Fruit fly (Drosophila melanogaster): ENCODE results near the gene CG3301.

The CG3301 gene

DNA sequence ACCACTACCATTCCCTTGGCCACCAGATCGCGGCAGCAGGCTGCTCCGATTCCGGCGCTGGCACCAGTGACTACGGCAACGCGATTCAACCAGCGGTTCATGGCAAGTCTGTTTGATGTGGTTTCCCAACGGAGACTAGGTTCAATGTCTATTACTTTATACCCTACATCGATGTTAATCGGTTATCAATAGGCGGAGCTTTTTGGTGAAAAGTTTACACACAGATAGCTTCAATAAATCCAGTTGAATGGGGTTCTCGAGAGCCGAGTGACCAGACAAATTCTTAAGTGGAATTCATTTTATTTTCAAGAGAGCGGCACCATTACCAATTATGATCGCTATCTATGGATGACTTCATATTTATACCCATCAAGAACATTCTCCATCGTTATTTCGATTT, at the start of gene CG3301:
Gene CG3301 (minus strand): TSS at position 139 of the 400 bp plus-strand sequence.
- TF ChIP-seq cnc (optimal IDR thresholded peaks at IDR 0.05), result peak in 1 of 2 experiments; percentile 56
- peak; percentile 56 for TF ChIP-seq CG12768 (GFP tag; optimal IDR thresholded peaks at IDR 0.05)
- TF ChIP-seq toe (GFP tag; optimal IDR thresholded peaks at IDR 0.05), result peak; percentile 19
- peak; percentile 62 for TF ChIP-seq CG33017 (tag; optimal IDR thresholded peaks at IDR 0.05)
- TF ChIP-seq ovo (GFP tag; optimal IDR thresholded peaks at IDR 0.05), result peak; percentile 2
- TF ChIP-seq Crg-1 (GFP tag; optimal IDR thresholded peaks at IDR 0.05), result no peak
- peak; percentile 2 for TF ChIP-seq Hr96 (GFP tag; optimal IDR thresholded peaks at IDR 0.05)
- TF ChIP-seq cic (GFP tag; optimal IDR thresholded peaks at IDR 0.05), result peak; percentile 79
- TF ChIP-seq CG11617 (GFP tag; optimal IDR thresholded peaks at IDR 0.05), result no peak

DNA sequence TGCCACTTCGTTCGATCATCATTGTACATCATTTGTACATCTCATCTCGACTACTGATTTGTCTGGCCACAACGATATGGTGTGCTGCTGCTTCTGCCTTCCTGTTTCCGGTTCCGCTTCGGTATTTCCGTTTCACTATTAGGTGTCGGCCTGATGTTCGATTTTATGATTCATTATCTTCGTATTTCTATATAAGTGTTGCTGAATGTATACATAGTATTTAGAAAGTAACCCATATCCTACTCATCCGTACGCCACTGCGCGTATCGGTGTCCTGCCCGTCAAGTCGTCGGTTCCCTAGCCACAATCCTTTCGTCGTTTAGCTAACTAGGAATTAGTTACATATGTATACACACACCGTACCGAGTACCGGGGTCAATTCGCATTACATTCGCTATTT, 43.1 kb upstream of the CG3301 start:
- TF ChIP-seq bab1 (GFP tag; optimal IDR thresholded peaks at IDR 0.05) (peak; percentile 11), Hr96 (GFP tag; optimal IDR thresholded peaks at IDR 0.05) (no peak)

DNA sequence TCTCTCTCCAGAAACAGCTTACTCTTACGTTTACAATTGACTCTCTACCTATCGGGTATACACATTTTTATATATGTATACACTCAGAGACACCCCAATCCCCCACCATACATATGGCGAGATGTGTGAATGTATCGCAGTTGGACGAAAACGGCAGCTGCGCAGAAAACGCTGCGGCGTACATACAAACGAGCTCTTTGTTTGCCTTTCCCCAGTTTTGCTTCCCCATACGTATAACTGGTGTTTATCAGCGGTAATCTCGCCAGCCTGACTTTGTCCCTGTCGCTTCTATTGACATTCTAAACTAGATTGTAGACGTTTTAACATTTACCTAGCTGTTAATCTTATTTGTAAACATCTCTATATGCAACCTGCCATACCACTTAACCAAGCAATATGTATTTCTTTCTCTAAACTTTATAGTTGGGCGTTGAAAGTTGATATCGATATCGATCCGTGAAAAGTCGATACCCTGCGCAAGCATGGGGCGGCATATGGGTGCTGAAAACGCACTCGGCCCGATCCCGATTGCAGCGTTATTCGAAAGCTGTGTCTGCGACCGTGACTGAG, 21.4 kb upstream of the CG3301 start:
- TF ChIP-seq Crg-1 (GFP tag; optimal IDR thresholded peaks at IDR 0.05) (peak; percentile 96), Clk (GFP tag; optimal IDR thresholded peaks at IDR 0.05) (peak; percentile 43), CG11617 (GFP tag; optimal IDR thresholded peaks at IDR 0.05) (peak; percentile 23), CG33017 (tag; optimal IDR thresholded peaks at IDR 0.05) (peak; percentile 82), pad (GFP tag; optimal IDR thresholded peaks at IDR 0.05) (peak; percentile 91), CG7101 (tag; optimal IDR thresholded peaks at IDR 0.05) (peak; percentile 88), toe (GFP tag; optimal IDR thresholded peaks at IDR 0.05) (peak; percentile 69), tj (GFP tag; optimal IDR thresholded peaks at IDR 0.05) (no peak), CG1620 (GFP tag; optimal IDR thresholded peaks at IDR 0.05) (peak; percentile 47), Hr96 (GFP tag; optimal IDR thresholded peaks at IDR 0.05) (peak; percentile 68), CG14711 (tag; optimal IDR thresholded peaks at IDR 0.05) (peak; percentile 56), cic (GFP tag; optimal IDR thresholded peaks at IDR 0.05) (peak; percentile 86), CG5204 (GFP tag; optimal IDR thresholded peaks at IDR 0.05) (peak; percentile 45), Mnt (GFP tag; optimal IDR thresholded peaks at IDR 0.05) (peak; percentile 52), kay (GFP tag; ENCODE audit: borderline replicate concordance) (peak; percentile 98), cnc (optimal IDR thresholded peaks at IDR 0.05) (no peak), CG12768 (GFP tag; optimal IDR thresholded peaks at IDR 0.05) (peak; percentile 66), CG7045 (GFP tag; optimal IDR thresholded peaks at IDR 0.05) (peak; percentile 80), bab1 (GFP tag; optimal IDR thresholded peaks at IDR 0.05) (no peak), ovo (GFP tag; optimal IDR thresholded peaks at IDR 0.05) (peak; percentile 88)

DNA sequence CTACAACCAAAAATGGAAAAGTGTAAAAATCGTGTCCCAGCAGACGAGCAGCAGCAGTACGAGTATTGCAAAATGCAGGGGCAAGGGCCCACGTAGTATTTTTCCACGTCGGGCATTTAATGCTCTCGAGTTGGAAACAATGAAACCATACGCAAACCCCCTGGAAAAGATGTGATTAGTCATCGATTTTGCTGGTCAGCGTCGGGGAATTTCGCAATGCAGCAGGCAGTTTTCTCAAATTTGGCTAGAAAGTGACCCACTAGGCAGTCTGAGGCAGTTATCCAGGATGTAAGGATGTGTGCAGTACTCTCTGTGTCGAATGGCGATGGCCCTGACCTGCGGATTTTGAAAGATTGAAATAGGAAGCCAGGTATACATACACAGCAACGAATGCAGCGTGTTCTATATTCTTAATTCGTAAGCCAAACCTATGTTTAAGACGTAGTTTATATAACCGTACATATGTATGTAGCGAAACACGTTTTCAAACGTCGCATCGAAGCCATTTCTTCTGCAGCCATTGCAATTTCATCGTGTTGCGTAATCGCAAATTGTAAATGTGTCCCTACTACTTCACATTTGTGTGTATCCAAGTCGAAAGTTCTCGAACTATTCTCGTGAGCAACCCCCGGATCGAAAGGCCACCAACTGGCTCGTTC, 20.8 kb upstream of the CG3301 start:
- TF ChIP-seq Clk (GFP tag; optimal IDR thresholded peaks at IDR 0.05) (peak; percentile 61), pad (GFP tag; optimal IDR thresholded peaks at IDR 0.05) (no peak), Hr96 (GFP tag; optimal IDR thresholded peaks at IDR 0.05) (peak; percentile 62), ovo (GFP tag; optimal IDR thresholded peaks at IDR 0.05) (peak; percentile 27), CG1620 (GFP tag; optimal IDR thresholded peaks at IDR 0.05) (peak; percentile 69), kay (GFP tag; ENCODE audit: borderline replicate concordance) (peak; percentile 93), tj (GFP tag; optimal IDR thresholded peaks at IDR 0.05) (peak; percentile 22), CG7045 (GFP tag; optimal IDR thresholded peaks at IDR 0.05) (no peak)

DNA sequence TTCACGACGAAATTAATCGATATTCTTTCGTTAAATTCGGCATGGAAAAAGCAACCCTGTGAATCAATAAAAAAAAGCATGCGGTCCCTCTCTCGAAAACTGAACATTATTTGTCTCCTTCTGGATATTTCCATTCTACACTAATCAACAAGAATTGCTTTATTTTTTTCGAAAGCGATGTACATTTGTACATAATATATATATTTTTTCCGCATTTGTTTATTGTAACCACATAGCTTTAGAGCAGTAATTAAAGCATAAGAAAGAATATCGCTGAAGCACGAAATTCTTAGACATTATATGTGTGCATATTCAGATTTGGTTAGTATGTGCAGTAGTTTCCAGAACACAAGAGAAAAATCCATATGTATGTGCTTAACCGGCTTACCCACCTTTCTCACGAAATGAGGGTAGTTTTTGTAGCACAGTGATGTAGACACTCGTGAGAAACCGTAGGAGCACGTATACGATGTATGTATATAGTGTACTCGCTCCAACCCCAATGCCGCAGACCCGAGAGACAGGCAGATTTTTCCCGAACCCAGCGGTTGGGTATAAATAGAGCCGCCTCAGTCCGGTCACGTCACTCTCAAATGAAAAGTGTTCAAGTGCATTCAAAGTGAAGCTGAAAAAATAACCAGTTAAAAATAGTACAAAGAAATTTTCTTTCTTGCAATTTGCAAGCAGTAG, 20.1 kb upstream of the CG3301 start:
- TF ChIP-seq Crg-1 (GFP tag; optimal IDR thresholded peaks at IDR 0.05) (peak; percentile 70), ovo (GFP tag; optimal IDR thresholded peaks at IDR 0.05) (peak; percentile 82), CG12768 (GFP tag; optimal IDR thresholded peaks at IDR 0.05) (peak; percentile 93), toe (GFP tag; optimal IDR thresholded peaks at IDR 0.05) (peak; percentile 78), CG7101 (tag; optimal IDR thresholded peaks at IDR 0.05) (peak; percentile 82), cic (GFP tag; optimal IDR thresholded peaks at IDR 0.05) (peak; percentile 45), bab1 (GFP tag; optimal IDR thresholded peaks at IDR 0.05) (peak; percentile 57), pad (GFP tag; optimal IDR thresholded peaks at IDR 0.05) (peak; percentile 84), Mnt (GFP tag; optimal IDR thresholded peaks at IDR 0.05) (peak; percentile 52), Hr96 (GFP tag; optimal IDR thresholded peaks at IDR 0.05) (peak; percentile 10), tj (GFP tag; optimal IDR thresholded peaks at IDR 0.05) (peak; percentile 37), CG1620 (GFP tag; optimal IDR thresholded peaks at IDR 0.05) (no peak), CG33017 (tag; optimal IDR thresholded peaks at IDR 0.05) (peak; percentile 87), cnc (optimal IDR thresholded peaks at IDR 0.05) (no peak), kay (GFP tag; ENCODE audit: borderline replicate concordance) (peak; percentile 99), Clk (GFP tag; optimal IDR thresholded peaks at IDR 0.05) (peak; percentile 63), CG5204 (GFP tag; optimal IDR thresholded peaks at IDR 0.05) (peak; percentile 91), CG14711 (tag; optimal IDR thresholded peaks at IDR 0.05) (peak; percentile 87), CG7045 (GFP tag; optimal IDR thresholded peaks at IDR 0.05) (peak; percentile 90), CG11617 (GFP tag; optimal IDR thresholded peaks at IDR 0.05) (peak; percentile 92)

DNA sequence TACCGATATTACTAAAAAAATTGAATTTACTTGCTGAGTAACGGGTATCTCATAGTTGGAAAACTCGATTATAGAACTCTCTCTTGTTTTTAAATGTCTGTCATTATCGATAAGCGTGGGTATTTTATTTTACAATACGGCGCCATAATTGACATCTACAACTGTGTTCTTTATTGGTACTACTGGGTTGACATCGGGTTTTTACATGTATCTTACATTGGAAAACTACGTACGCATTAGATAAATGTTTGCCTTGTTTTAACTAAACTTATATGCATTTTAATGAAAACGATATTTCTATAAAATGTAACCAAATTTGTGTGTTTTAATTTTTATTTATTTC, 19.6 kb upstream of the CG3301 start:
- TF ChIP-seq Crg-1 (GFP tag; optimal IDR thresholded peaks at IDR 0.05), result no peak
- peak; percentile 36 for TF ChIP-seq bab1 (GFP tag; optimal IDR thresholded peaks at IDR 0.05)

All from whole organism, adult.